Worm (Caenorhabditis elegans) whole organism, L1 larva: ENCODE measurements around the gene F53F4.11.
A peak's percentile ranks its signal among the peaks of the same experiment; 100 is the strongest.

Experiments used
- C04F5.9 ChIP-seq: sonication (generic microtip); optimal IDR thresholded peaks from 2 replicates; lab custom pipeline; 2016; ENCODE audit warnings: missing genetic modification characterization, missing compliant biosample characterization
- C16A3.4 ChIP-seq: fragments of 150-350 bp; optimal IDR thresholded peaks from 2 replicates; lab custom pipeline; 2014; ENCODE audit warnings: missing biosample characterization, missing genetic modification characterization
- C34B4.2 ChIP-seq: sonication (generic microtip); optimal IDR thresholded peaks from 2 replicates; lab custom pipeline; 2017; ENCODE audit warnings: mild to moderate bottlenecking, missing genetic modification characterization, missing compliant biosample characterization
- aha-1 ChIP-seq: fragments of 150-350 bp; optimal IDR thresholded peaks from 2 replicates; lab custom pipeline; 2014; ENCODE audit warnings: missing biosample characterization, missing genetic modification characterization
- alr-1 ChIP-seq: fragments of 200-800 bp; sonication (Bioruptor generic); optimal IDR thresholded peaks from 2 replicates; lab custom pipeline; 2018; ENCODE audit warnings: borderline replicate concordance, mild to moderate bottlenecking, missing genetic modification characterization, missing compliant biosample characterization
- ama-1 ChIP-seq: fragments of 150-350 bp; optimal IDR thresholded peaks from 2 replicates; lab custom pipeline; 2014
- blmp-1 ChIP-seq: fragments of 150-350 bp; optimal IDR thresholded peaks from 2 replicates; lab custom pipeline; 2014; ENCODE audit warnings: missing biosample characterization, missing genetic modification characterization
- ceh-8 ChIP-seq: fragments of 200-800 bp; sonication (Bioruptor generic); optimal IDR thresholded peaks from 2 replicates; lab custom pipeline; 2018; ENCODE audit warnings: mild to moderate bottlenecking, missing genetic modification characterization, moderate library complexity, missing compliant biosample characterization
- ceh-88 ChIP-seq: fragments of 200-800 bp; sonication (Bioruptor generic); IDR thresholded peaks from 2 replicates; pipeline ENCODE4 v1.3.6; 2022; ENCODE audit warnings: missing genetic modification characterization, missing compliant biosample characterization
- ceh-90 ChIP-seq: sonication (generic microtip); optimal IDR thresholded peaks from 2 replicates; lab custom pipeline; 2016; ENCODE audit warnings: missing genetic modification characterization, missing compliant biosample characterization
- ces-1 ChIP-seq: fragments of 150-350 bp; optimal IDR thresholded peaks from 2 replicates; lab custom pipeline; 2014; ENCODE audit warnings: missing biosample characterization, missing genetic modification reagents, missing genetic modification characterization
- efl-1 ChIP-seq, 4 experiments: fragments of 150-350 bp; optimal IDR thresholded peaks in 3 of 4; peaks in 1 of 4; 1 replicate in 1 of 4; 2 replicates in 3 of 4; lab custom pipeline; 2014; ENCODE audit warnings: missing biosample characterization in 2 of 4, missing genetic modification characterization in 2 of 4, missing genetic modification reagents in 2 of 4
- egl-27 ChIP-seq, 2 experiments: fragments of 150-350 bp in 1 of 2; sonication (generic microtip); optimal IDR thresholded peaks; 3 replicates each; lab custom pipeline; 2017 to 2018; ENCODE audit warnings: missing biosample characterization in 2 of 2, missing genetic modification characterization in 2 of 2, missing genetic modification reagents in 2 of 2
- elt-2 ChIP-seq: sonication (generic microtip); optimal IDR thresholded peaks from 2 replicates; lab custom pipeline; 2016; ENCODE audit warnings: missing genetic modification characterization, mild to moderate bottlenecking, inconsistent platforms, missing compliant biosample characterization, missing genetic modification reagents
- fkh-10 ChIP-seq: sonication (generic microtip); optimal IDR thresholded peaks from 2 replicates; lab custom pipeline; 2017; ENCODE audit warnings: missing biosample characterization, missing genetic modification reagents, missing genetic modification characterization
- fkh-4 ChIP-seq: sonication (generic microtip); optimal IDR thresholded peaks from 2 replicates; lab custom pipeline; 2016; ENCODE audit warnings: missing compliant biosample characterization, missing genetic modification characterization, borderline replicate concordance
- grh-1 ChIP-seq: fragments of 200-800 bp; sonication (Bioruptor generic); IDR thresholded peaks from 2 replicates; pipeline ENCODE4 v1.3.6; 2022; ENCODE audit warnings: missing genetic modification reagents, missing genetic modification characterization, missing compliant biosample characterization
- hlh-4 ChIP-seq: sonication (generic microtip); optimal IDR thresholded peaks from 2 replicates; lab custom pipeline; 2016; ENCODE audit warnings: mild to moderate bottlenecking, missing genetic modification characterization, missing compliant biosample characterization
- irx-1 ChIP-seq: sonication (generic microtip); optimal IDR thresholded peaks from 2 replicates; lab custom pipeline; 2016; ENCODE audit warnings: missing genetic modification characterization, missing compliant biosample characterization
- jun-1 ChIP-seq: fragments of 150-350 bp; optimal IDR thresholded peaks from 2 replicates; lab custom pipeline; 2014; ENCODE audit warnings: missing biosample characterization, missing genetic modification reagents, missing genetic modification characterization
- lin-14 ChIP-seq: fragments of 200-800 bp; sonication (Bioruptor generic); optimal IDR thresholded peaks from 2 replicates; lab custom pipeline; 2018; ENCODE audit warnings: mild to moderate bottlenecking, missing genetic modification characterization, moderate library complexity, missing compliant biosample characterization
- lin-15B ChIP-seq: fragments of 150-350 bp; sonication (generic microtip); optimal IDR thresholded peaks from 3 replicates; lab custom pipeline; 2014; ENCODE audit warnings: missing biosample characterization, missing genetic modification characterization
- lin-35 ChIP-seq, 2 experiments: fragments of 150-350 bp; optimal IDR thresholded peaks; 2 replicates each; lab custom pipeline; 2014; ENCODE audit warnings: missing biosample characterization in 2 of 2, missing genetic modification characterization in 2 of 2, missing genetic modification reagents in 2 of 2
- lir-3 ChIP-seq: sonication (generic microtip); optimal IDR thresholded peaks from 2 replicates; lab custom pipeline; 2016; ENCODE audit warnings: mild to moderate bottlenecking, missing genetic modification characterization, moderate library complexity, missing compliant biosample characterization; ENCODE audit not compliant: poor library complexity
- mdl-1 ChIP-seq, 2 experiments: fragments of 150-350 bp; optimal IDR thresholded peaks; 2 replicates each; lab custom pipeline; 2014 to 2017; ENCODE audit warnings: missing biosample characterization in 2 of 2, missing genetic modification characterization in 2 of 2, inconsistent platforms in 1 of 2
- mep-1 ChIP-seq: fragments of 150-350 bp; optimal IDR thresholded peaks from 2 replicates; lab custom pipeline; 2014; ENCODE audit warnings: missing biosample characterization, missing genetic modification characterization
- nhr-20 ChIP-seq: sonication (generic microtip); optimal IDR thresholded peaks from 2 replicates; lab custom pipeline; 2016; ENCODE audit warnings: mild to moderate bottlenecking, missing genetic modification characterization, missing compliant biosample characterization
- nhr-237 ChIP-seq: fragments of 150-350 bp; optimal IDR thresholded peaks from 2 replicates; lab custom pipeline; 2014; ENCODE audit warnings: missing biosample characterization, missing genetic modification characterization
- nhr-47 ChIP-seq: sonication (generic microtip); optimal IDR thresholded peaks from 2 replicates; lab custom pipeline; 2016; ENCODE audit warnings: mild to moderate bottlenecking, missing genetic modification characterization, moderate library complexity, missing compliant biosample characterization
- nhr-71 ChIP-seq: sonication (generic microtip); optimal IDR thresholded peaks from 2 replicates; lab custom pipeline; 2016; ENCODE audit warnings: mild to moderate bottlenecking, missing genetic modification characterization, moderate library complexity, missing compliant biosample characterization
- nhr-77 ChIP-seq: fragments of 150-350 bp; optimal IDR thresholded peaks from 2 replicates; lab custom pipeline; 2014; ENCODE audit warnings: missing biosample characterization, missing genetic modification characterization
- nhr-85 ChIP-seq: sonication (generic microtip); peaks from one replicate; lab custom pipeline; 2016; ENCODE audit warnings: missing genetic modification characterization, inconsistent platforms, missing compliant biosample characterization
- nhr-90 ChIP-seq: sonication (generic microtip); optimal IDR thresholded peaks from 2 replicates; lab custom pipeline; 2016; ENCODE audit warnings: mild to moderate bottlenecking, missing genetic modification characterization, missing compliant biosample characterization; ENCODE audit not compliant: poor library complexity
- pag-3 ChIP-seq: sonication (generic microtip); optimal IDR thresholded peaks from 2 replicates; lab custom pipeline; 2017; ENCODE audit warnings: missing genetic modification characterization, mild to moderate bottlenecking, missing compliant biosample characterization, antibody characterized with exemption, borderline replicate concordance; ENCODE audit not compliant: insufficient read depth
- pax-3 ChIP-seq: fragments of 200-800 bp; sonication (Bioruptor generic); optimal IDR thresholded peaks from 2 replicates; lab custom pipeline; 2018; ENCODE audit warnings: mild to moderate bottlenecking, missing genetic modification characterization, moderate library complexity, missing compliant biosample characterization
- pqm-1 ChIP-seq: sonication (generic microtip); optimal IDR thresholded peaks from 3 replicates; lab custom pipeline; 2017; ENCODE audit warnings: missing biosample characterization, missing genetic modification characterization
- rnt-1 ChIP-seq: sonication (generic microtip); optimal IDR thresholded peaks from 2 replicates; lab custom pipeline; 2016; ENCODE audit warnings: mild to moderate bottlenecking, missing genetic modification characterization, moderate library complexity, missing compliant biosample characterization
- snu-23 ChIP-seq: sonication (generic microtip); optimal IDR thresholded peaks from 2 replicates; lab custom pipeline; 2016; ENCODE audit warnings: missing genetic modification characterization, missing compliant biosample characterization
- sox-4 ChIP-seq: sonication (generic microtip); optimal IDR thresholded peaks from 2 replicates; lab custom pipeline; 2016; ENCODE audit warnings: missing genetic modification characterization, missing compliant biosample characterization
- sptf-1 ChIP-seq: fragments of 150-350 bp; optimal IDR thresholded peaks from 2 replicates; lab custom pipeline; 2014; ENCODE audit warnings: missing biosample characterization, missing genetic modification characterization
- swsn-7 ChIP-seq: sonication (generic microtip); optimal IDR thresholded peaks from 2 replicates; lab custom pipeline; 2016; ENCODE audit warnings: missing genetic modification characterization, missing compliant biosample characterization
- tlp-1 ChIP-seq: fragments of 150-350 bp; optimal IDR thresholded peaks from 2 replicates; lab custom pipeline; 2014; ENCODE audit warnings: missing biosample characterization, missing genetic modification characterization
- vab-15 ChIP-seq: sonication (generic microtip); optimal IDR thresholded peaks from 2 replicates; lab custom pipeline; 2017; ENCODE audit warnings: missing genotype, mild to moderate bottlenecking, missing genetic modification characterization, missing compliant biosample characterization
- xbp-1 ChIP-seq: sonication (generic microtip); optimal IDR thresholded peaks from 2 replicates; lab custom pipeline; 2016; ENCODE audit warnings: missing genetic modification characterization, missing compliant biosample characterization
- zag-1 ChIP-seq: fragments of 150-350 bp; optimal IDR thresholded peaks from 2 replicates; lab custom pipeline; 2014; ENCODE audit warnings: missing biosample characterization, missing genetic modification characterization
- ztf-4 ChIP-seq: fragments of 150-350 bp; optimal IDR thresholded peaks from 2 replicates; lab custom pipeline; 2014; ENCODE audit warnings: missing biosample characterization, missing genetic modification characterization

F53F4.11 gene

DNA sequence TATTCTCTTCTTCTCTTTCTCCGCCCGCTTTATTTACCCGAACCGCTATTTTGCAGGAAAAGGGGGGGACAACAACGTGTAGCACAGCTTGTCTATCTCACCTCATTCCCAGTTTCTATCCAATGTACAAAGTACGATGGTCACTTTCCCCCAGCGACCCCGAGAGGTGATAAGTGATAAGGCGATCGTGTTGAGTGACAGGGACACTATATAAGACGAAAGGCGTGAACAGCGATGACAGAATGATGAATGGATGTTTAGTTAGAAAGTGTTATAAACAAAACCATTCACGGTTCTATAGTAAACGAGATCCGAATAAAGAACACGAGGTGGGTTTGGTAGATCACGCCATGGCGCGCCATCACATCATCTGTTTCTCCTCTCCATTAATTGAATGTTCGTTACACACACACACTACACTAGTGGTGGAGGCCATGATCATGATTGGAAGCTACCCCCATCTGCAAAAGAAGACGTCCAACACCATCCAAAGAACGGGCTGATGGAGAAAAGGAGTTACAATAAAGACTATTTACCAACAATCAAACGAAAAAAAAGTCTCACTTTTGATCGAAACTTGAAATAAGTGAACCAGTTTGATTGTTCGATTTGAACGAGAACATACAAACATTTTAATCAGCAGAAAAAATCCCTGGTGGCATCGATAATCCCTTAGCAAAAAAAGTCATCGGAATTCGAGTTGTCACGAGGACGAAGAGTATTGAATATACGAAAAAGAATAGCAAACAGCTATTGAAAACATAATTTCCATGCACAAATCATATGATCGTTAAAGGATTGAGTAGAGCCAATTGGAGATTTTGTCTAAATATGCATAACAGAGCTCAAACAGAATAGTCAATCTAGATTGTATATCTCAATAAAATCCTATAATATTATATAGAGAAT is 32.3 kb upstream of the F53F4.11 start (continued):
- no peak for TF ChIP-seq egl-27 (tag; optimal IDR thresholded peaks at IDR 0.05; lab: Kevin White, UChicago)
- TF ChIP-seq lin-35 (GFP tag; optimal IDR thresholded peaks at IDR 0.05; lab: Kevin White, UChicago): peak; percentile 46 to 83
- no peak for TF ChIP-seq aha-1 (tag; lab: Kevin White, UChicago)
- peak; percentile 22 for TF ChIP-seq jun-1 (tag; lab: Kevin White, UChicago)
- TF ChIP-seq ces-1 (GFP tag; lab: Kevin White, UChicago): no peak
- TF ChIP-seq C04F5.9 (tag; lab: Kevin White, UChicago): no peak
- TF ChIP-seq nhr-47 (tag; lab: Kevin White, UChicago): peak; percentile 20
- peak; percentile 82 for TF ChIP-seq lin-14 (GFP tag; lab: Kevin White, UChicago)
- TF ChIP-seq lir-3 (tag; lab: Kevin White, UChicago): peak; percentile 19
- peak; percentile 76 for TF ChIP-seq nhr-20
- TF ChIP-seq nhr-77 (tag; lab: Kevin White, UChicago): no peak
- TF ChIP-seq irx-1 (tag; lab: Kevin White, UChicago): peak; percentile 18
- peak; percentile 96 for TF ChIP-seq nhr-85 (tag; lab: Kevin White, UChicago)
- peak; percentile 37 for TF ChIP-seq mep-1
- peak; percentile 57 for TF ChIP-seq grh-1
- peak; percentile 29 to 67 for TF ChIP-seq mdl-1 (tag; optimal IDR thresholded peaks at IDR 0.05; lab: Kevin White, UChicago)
- peak; percentile 26 for TF ChIP-seq ceh-90
- TF ChIP-seq vab-15 (tag; lab: Kevin White, UChicago): peak; percentile 35
- TF ChIP-seq pqm-1 (tag; lab: Kevin White, UChicago): peak; percentile 42
- TF ChIP-seq swsn-7 (tag; lab: Kevin White, UChicago): peak; percentile 28
- peak; percentile 25 for TF ChIP-seq C16A3.4 (tag; lab: Kevin White, UChicago)
- peak; percentile 97 for TF ChIP-seq blmp-1 (tag; lab: Kevin White, UChicago)
- TF ChIP-seq efl-1 (optimal IDR thresholded peaks at IDR 0.05; lab: Kevin White, UChicago): peak in 1 of 2 experiments; percentile 27
- TF ChIP-seq efl-1 (GFP tag; optimal IDR thresholded peaks at IDR 0.05 in 1 of 2; lab: Kevin White, UChicago): peak in 1 of 2 experiments; percentile 58
- no peak for TF ChIP-seq zag-1 (tag; lab: Kevin White, UChicago)
- peak; percentile 18 for TF ChIP-seq rnt-1 (tag; lab: Kevin White, UChicago)
- peak; percentile 51 for TF ChIP-seq ztf-4 (tag; lab: Kevin White, UChicago)
- no peak for TF ChIP-seq fkh-4 (tag; lab: Kevin White, UChicago)
- TF ChIP-seq ama-1: peak; percentile 86
- peak; percentile 11 for TF ChIP-seq xbp-1

DNA sequence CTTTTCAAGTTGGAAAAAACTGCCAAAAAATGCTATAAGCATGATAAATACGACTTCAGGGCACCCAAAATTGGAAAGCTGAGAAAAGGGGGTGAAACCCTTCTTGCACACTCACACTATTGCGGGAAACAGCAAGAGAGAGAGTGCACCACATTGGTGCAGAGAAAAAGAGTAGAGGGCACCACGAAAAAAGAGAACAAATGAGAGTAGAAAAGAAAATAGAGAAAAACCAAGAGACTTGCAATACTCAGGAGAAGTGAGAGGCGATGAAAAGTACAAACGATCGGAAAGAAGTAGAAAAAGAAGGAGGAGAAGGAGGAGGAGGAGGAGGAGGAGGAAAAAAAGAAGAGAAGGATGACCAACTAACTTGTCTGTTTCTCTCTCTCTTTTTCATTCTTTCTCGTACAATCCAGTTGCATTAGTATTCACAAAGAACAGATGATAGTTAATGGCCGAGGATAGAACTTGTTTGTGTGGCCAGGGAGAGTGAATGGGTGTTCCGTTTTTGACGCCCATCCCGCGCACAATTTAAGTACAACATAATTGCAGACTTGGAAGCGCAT is 31.0 kb upstream of the F53F4.11 start:
- no peak for TF ChIP-seq sptf-1 (tag; lab: Kevin White, UChicago)
- TF ChIP-seq snu-23 (GFP tag; lab: Kevin White, UChicago): peak; percentile 62
- no peak for TF ChIP-seq ces-1 (GFP tag; lab: Kevin White, UChicago)
- peak; percentile 61 to 62 for TF ChIP-seq efl-1 (optimal IDR thresholded peaks at IDR 0.05; lab: Kevin White, UChicago)
- TF ChIP-seq efl-1 (GFP tag; optimal IDR thresholded peaks at IDR 0.05 in 1 of 2; lab: Kevin White, UChicago): peak; percentile 15 to 79
- peak; percentile 38 for TF ChIP-seq nhr-90
- no peak for TF ChIP-seq C34B4.2
- peak; percentile 28 for TF ChIP-seq ama-1
- TF ChIP-seq pqm-1 (tag; lab: Kevin White, UChicago): no peak
- peak; percentile 80 for TF ChIP-seq ceh-8 (GFP tag; lab: Kevin White, UChicago)
- TF ChIP-seq hlh-4 (tag; lab: Kevin White, UChicago): no peak
- TF ChIP-seq nhr-71 (tag; lab: Kevin White, UChicago): peak; percentile 82
- peak; percentile 28; the same call in 1 of the 2 replicates for TF ChIP-seq grh-1
- TF ChIP-seq sox-4 (tag; lab: Kevin White, UChicago): no peak
- no peak for TF ChIP-seq nhr-237
- no peak for TF ChIP-seq alr-1 (tag; lab: Kevin White, UChicago)
- TF ChIP-seq pax-3 (tag; lab: Kevin White, UChicago): peak; percentile 71
- TF ChIP-seq fkh-10 (GFP tag; lab: Kevin White, UChicago): peak; percentile 34
- no peak for TF ChIP-seq tlp-1 (tag; lab: Kevin White, UChicago)
- peak; percentile 1 for TF ChIP-seq elt-2 (tag; lab: Kevin White, UChicago)
- TF ChIP-seq C04F5.9 (tag; lab: Kevin White, UChicago): no peak
- TF ChIP-seq nhr-77 (tag; lab: Kevin White, UChicago): no peak
- TF ChIP-seq lin-35 (GFP tag; optimal IDR thresholded peaks at IDR 0.05; lab: Kevin White, UChicago): peak in 1 of 2 experiments; percentile 61
- no peak for TF ChIP-seq ceh-88 (GFP tag; lab: Robert Waterston, UW)
- peak; percentile 52 for TF ChIP-seq lir-3 (tag; lab: Kevin White, UChicago)
- no peak for TF ChIP-seq pag-3 (tag; lab: Kevin White, UChicago)
- TF ChIP-seq lin-15B: peak; percentile 19
- peak; percentile 67 for TF ChIP-seq jun-1 (tag; lab: Kevin White, UChicago)
- peak; percentile 50 for TF ChIP-seq swsn-7 (tag; lab: Kevin White, UChicago)
